Worm (Caenorhabditis elegans): Measurements from ENCODE around the gene ndua-12.

Gene ndua-12

ce11 chrIV:2738466-2738865 is 18.8 kb upstream of the ndua-12 start:
- TF ChIP-seq nhr-23 (tag; optimal IDR thresholded peaks at IDR 0.05) (no peak), fkh-2 (tag; optimal IDR thresholded peaks at IDR 0.05) (no peak), ztf-11 (tag; optimal IDR thresholded peaks at IDR 0.05) (no peak), nhr-237 (tag; optimal IDR thresholded peaks at IDR 0.05) (no peak), daf-12 (tag; optimal IDR thresholded peaks at IDR 0.05) (no peak), sea-2 (GFP tag; optimal IDR thresholded peaks at IDR 0.05) (no peak), tbx-2 (tag; optimal IDR thresholded peaks at IDR 0.05) (no peak), jun-1 (tag; optimal IDR thresholded peaks at IDR 0.05) (no peak), egl-27 (tag; optimal IDR thresholded peaks at IDR 0.05) (no peak), nhr-12 (tag; optimal IDR thresholded peaks at IDR 0.05) (no peak), nfya-1 (tag; optimal IDR thresholded peaks at IDR 0.05; ENCODE audit: insufficient read depth) (no peak), nhr-76 (tag; optimal IDR thresholded peaks at IDR 0.05) (no peak), snpc-4 (tag; optimal IDR thresholded peaks at IDR 0.05) (no peak)

- TF ChIP-seq ztf-11 (tag; optimal IDR thresholded peaks at IDR 0.05), result no peak
- TF ChIP-seq ceh-28 (tag; optimal IDR thresholded peaks at IDR 0.05), result peak; percentile 54
These were observed 16.9 kb upstream of the ndua-12 start for ce11 chrIV:2736575-2736974.

ce11 chrIV:2734675-2735074 is 15.0 kb upstream of the ndua-12 start:
- TF ChIP-seq nhr-25 (tag; optimal IDR thresholded peaks at IDR 0.05), result no peak
- TF ChIP-seq nhr-11 (tag; optimal IDR thresholded peaks at IDR 0.05), result peak; percentile 32

ce11 chrIV:2729957-2730356 is 10.3 kb upstream of the ndua-12 start, which contains the start of gene Y94H6A.2:
Gene Y94H6A.2, plus strand, starts transcription at chrIV:2730292.
- TF ChIP-seq ztf-4 (tag; optimal IDR thresholded peaks at IDR 0.05), result no peak
- no peak for TF ChIP-seq ceh-28 (tag; optimal IDR thresholded peaks at IDR 0.05)
- TF ChIP-seq elt-2 (tag; optimal IDR thresholded peaks at IDR 0.05), result peak; percentile 19
- no peak for TF ChIP-seq sea-2 (GFP tag; optimal IDR thresholded peaks at IDR 0.05)
- TF ChIP-seq nhr-77 (tag; optimal IDR thresholded peaks at IDR 0.05), result no peak
- no peak for TF ChIP-seq mdl-1 (tag; optimal IDR thresholded peaks at IDR 0.05)

- TF ChIP-seq egl-27 (tag; optimal IDR thresholded peaks at IDR 0.05), result no peak
- no peak for TF ChIP-seq unc-39 (tag; optimal IDR thresholded peaks at IDR 0.05)
- TF ChIP-seq nhr-237 (tag; optimal IDR thresholded peaks at IDR 0.05), result no peak
- TF ChIP-seq snpc-4 (tag; optimal IDR thresholded peaks at IDR 0.05), result peak; percentile 70
- TF ChIP-seq ztf-11 (tag; optimal IDR thresholded peaks at IDR 0.05), result no peak
- TF ChIP-seq hmg-11 (tag; optimal IDR thresholded peaks at IDR 0.05), result peak; percentile 92
- TF ChIP-seq ama-1 (optimal IDR thresholded peaks at IDR 0.05), result peak; percentile 35
- peak; percentile 84 for TF ChIP-seq pha-4 (tag; optimal IDR thresholded peaks at IDR 0.05)
- no peak for TF ChIP-seq daf-12 (tag; optimal IDR thresholded peaks at IDR 0.05)
- TF ChIP-seq unc-62 (GFP tag; optimal IDR thresholded peaks at IDR 0.05), result no peak
- TF ChIP-seq lin-39 (tag; optimal IDR thresholded peaks at IDR 0.05), result peak; percentile 74
- TF ChIP-seq nhr-77 (tag; optimal IDR thresholded peaks at IDR 0.05), result no peak
- TF ChIP-seq fkh-2 (tag; optimal IDR thresholded peaks at IDR 0.05), result no peak
- TF ChIP-seq mdl-1 (tag; optimal IDR thresholded peaks at IDR 0.05), result no peak
- TF ChIP-seq aly-2 (tag; optimal IDR thresholded peaks at IDR 0.05), result no peak
- TF ChIP-seq ztf-4 (tag; optimal IDR thresholded peaks at IDR 0.05), result no peak
- no peak for TF ChIP-seq ceh-16 (tag; optimal IDR thresholded peaks at IDR 0.05)
- peak; percentile 50 for TF ChIP-seq elt-2 (tag; optimal IDR thresholded peaks at IDR 0.05)
- peak; percentile 77 for TF ChIP-seq lin-15B (tag; optimal IDR thresholded peaks at IDR 0.05)
- TF ChIP-seq nhr-12 (tag; optimal IDR thresholded peaks at IDR 0.05), result no peak
- TF ChIP-seq pqm-1 (tag; optimal IDR thresholded peaks at IDR 0.05), result peak; percentile 30
- no peak for TF ChIP-seq sea-2 (GFP tag; optimal IDR thresholded peaks at IDR 0.05)
- TF ChIP-seq eor-1 (tag; optimal IDR thresholded peaks at IDR 0.05), result no peak
- peak; percentile 68 for TF ChIP-seq nfya-1 (tag; optimal IDR thresholded peaks at IDR 0.05; ENCODE audit: insufficient read depth)
- no peak for TF ChIP-seq mml-1 (tag; optimal IDR thresholded peaks at IDR 0.05)
- TF ChIP-seq fkh-10 (GFP tag; optimal IDR thresholded peaks at IDR 0.05), result peak; percentile 50
- no peak for TF ChIP-seq nhr-76 (tag; optimal IDR thresholded peaks at IDR 0.05)
- TF ChIP-seq skn-1 (tag; optimal IDR thresholded peaks at IDR 0.05), result peak; percentile 74
- TF ChIP-seq nhr-23 (tag; optimal IDR thresholded peaks at IDR 0.05), result peak; percentile 69
- peak; percentile 23 for TF ChIP-seq jun-1 (tag; optimal IDR thresholded peaks at IDR 0.05)
- no peak for TF ChIP-seq elt-1 (tag; optimal IDR thresholded peaks at IDR 0.05)
- TF ChIP-seq ZK546.5 (tag; optimal IDR thresholded peaks at IDR 0.05), result no peak
- TF ChIP-seq egl-5 (tag; optimal IDR thresholded peaks at IDR 0.05), result peak; percentile 24
- TF ChIP-seq nhr-67 (tag; optimal IDR thresholded peaks at IDR 0.05), result no peak
- TF ChIP-seq ceh-9 (tag; optimal IDR thresholded peaks at IDR 0.05), result no peak
- TF ChIP-seq lsy-12 (tag; optimal IDR thresholded peaks at IDR 0.05), result no peak
- TF ChIP-seq R02D3.7 (tag; optimal IDR thresholded peaks at IDR 0.05), result peak; percentile 43
- TF ChIP-seq nhr-43 (tag; optimal IDR thresholded peaks at IDR 0.05; ENCODE audit: poor library complexity, severe bottlenecking), result peak; percentile 66
- peak; percentile 59 for TF ChIP-seq nhr-25 (tag; optimal IDR thresholded peaks at IDR 0.05)
- TF ChIP-seq elt-3 (tag; optimal IDR thresholded peaks at IDR 0.05), result no peak
- TF ChIP-seq ceh-82 (tag; optimal IDR thresholded peaks at IDR 0.05), result no peak
These were observed 6.2 kb upstream of the ndua-12 start, which contains the start of gene ubxn-2 for ce11 chrIV:2725784-2726183. Gene ubxn-2, minus strand, starts transcription at chrIV:2725819.
